Fruit fly (Drosophila melanogaster) Kc167 (cell line): Measurements from ENCODE around the gene CG31157.

Source experiments
- Myc ChIP-seq: fragments of >200 bp; optimal IDR thresholded peaks from 2 replicates; lab custom pipeline; 2017; ENCODE audit warnings: missing external identifiers
- insv ChIP-seq: fragments of >200 bp; optimal IDR thresholded peaks from 3 replicates; lab custom pipeline; 2018; ENCODE audit warnings: missing external identifiers
- psq ChIP-seq: fragments of >200 bp; optimal IDR thresholded peaks from 2 replicates; lab custom pipeline; 2017; ENCODE audit warnings: missing external identifiers
- ttk ChIP-seq: sonication (Bioruptor generic); optimal IDR thresholded peaks from 2 replicates; lab custom pipeline; 2017; ENCODE audit warnings: missing external identifiers

DNA sequence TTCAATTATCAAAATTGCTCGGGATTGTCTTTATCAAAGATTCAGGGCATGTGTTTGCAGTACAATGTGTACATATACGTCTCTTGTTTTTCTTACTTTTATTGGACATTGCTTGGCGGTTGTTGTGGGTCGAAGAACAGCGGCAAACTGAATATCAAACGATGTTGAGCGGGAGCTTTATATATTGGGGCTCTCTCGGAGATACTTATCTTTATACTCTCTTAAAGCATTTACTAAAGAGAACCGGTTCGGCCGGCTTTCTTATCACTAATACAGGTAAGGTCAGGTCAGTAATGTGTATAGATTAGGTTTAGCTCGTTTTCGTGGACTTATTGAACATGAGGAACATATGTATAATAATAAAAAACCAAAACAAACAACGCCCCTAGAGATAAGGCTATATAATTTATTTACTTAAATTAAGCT is 3.8 kb downstream of the CG31157 start, which contains the start of gene CG7966:
- no peak for TF ChIP-seq Myc
- TF ChIP-seq insv = no peak
- no peak for TF ChIP-seq ttk (lab: Kevin White, UChicago)
- TF ChIP-seq psq (lab: Kevin White, UChicago) = no peak
